Worm (Caenorhabditis elegans) whole organism, late embryonic: ENCODE results near the gene F21C10.7.
A peak's percentile ranks its signal among the peaks of the same experiment; 100 is the strongest.

Experiments
- C08G9.2 ChIP-seq: sonication (generic microtip); optimal IDR thresholded peaks from 2 replicates; lab custom pipeline; 2016; ENCODE audit warnings: mild to moderate bottlenecking, missing genetic modification characterization, moderate library complexity, missing compliant biosample characterization
- F13H6.1 ChIP-seq: sonication (generic microtip); optimal IDR thresholded peaks from 2 replicates; lab custom pipeline; 2016; ENCODE audit warnings: missing genetic modification characterization, missing compliant biosample characterization
- K02D7.2 ChIP-seq: sonication (generic microtip); optimal IDR thresholded peaks from 2 replicates; lab custom pipeline; 2017; ENCODE audit warnings: mild to moderate bottlenecking, missing genetic modification characterization, missing compliant biosample characterization
- K09A11.1 ChIP-seq: sonication (generic microtip); optimal IDR thresholded peaks from 2 replicates; lab custom pipeline; 2017; ENCODE audit warnings: antibody characterized with exemption, mild to moderate bottlenecking, missing genetic modification characterization, missing compliant biosample characterization; ENCODE audit not compliant: insufficient read depth
- T23F11.4 ChIP-seq: fragments of 200-800 bp; sonication (Bioruptor generic); optimal IDR thresholded peaks from 2 replicates; lab custom pipeline; 2018; ENCODE audit warnings: mild to moderate bottlenecking, missing genetic modification characterization, missing compliant biosample characterization
- Y22D7AL.16 ChIP-seq: sonication (generic microtip); optimal IDR thresholded peaks from 2 replicates; lab custom pipeline; 2016; ENCODE audit warnings: missing genetic modification characterization, missing compliant biosample characterization
- ama-1 ChIP-seq: fragments of 150-350 bp; optimal IDR thresholded peaks from 2 replicates; lab custom pipeline; 2014
- ceh-14 ChIP-seq: sonication (generic microtip); optimal IDR thresholded peaks from 2 replicates; lab custom pipeline; 2016; ENCODE audit warnings: missing genotype, missing genetic modification characterization, missing compliant biosample characterization
- ceh-18 ChIP-seq: sonication (generic microtip); optimal IDR thresholded peaks from 2 replicates; lab custom pipeline; 2016; ENCODE audit warnings: missing genetic modification characterization, missing compliant biosample characterization
- ceh-2 ChIP-seq: sonication (generic microtip); optimal IDR thresholded peaks from 2 replicates; lab custom pipeline; 2016; ENCODE audit warnings: missing genotype, missing genetic modification characterization, missing compliant biosample characterization
- ceh-22 ChIP-seq: sonication (generic microtip); optimal IDR thresholded peaks from 2 replicates; lab custom pipeline; 2017; ENCODE audit warnings: missing biosample characterization, missing genetic modification characterization
- ceh-24 ChIP-seq: sonication (generic microtip); optimal IDR thresholded peaks from 2 replicates; lab custom pipeline; 2016; ENCODE audit warnings: mild to moderate bottlenecking, missing genetic modification characterization, missing compliant biosample characterization
- ceh-30 ChIP-seq: fragments of 150-350 bp; optimal IDR thresholded peaks from 2 replicates; lab custom pipeline; 2014; ENCODE audit warnings: missing biosample characterization, missing genetic modification characterization
- ceh-34 ChIP-seq: sonication (generic microtip); optimal IDR thresholded peaks from 2 replicates; lab custom pipeline; 2016; ENCODE audit warnings: mild to moderate bottlenecking, missing genetic modification characterization, missing compliant biosample characterization
- ceh-45 ChIP-seq: fragments of 200-800 bp; sonication (Bioruptor generic); IDR thresholded peaks from 2 replicates; pipeline ENCODE4 v1.3.6; 2022; ENCODE audit warnings: missing genetic modification reagents, missing genetic modification characterization, missing compliant biosample characterization
- ceh-6 ChIP-seq: fragments of 200-800 bp; sonication (Bioruptor generic); optimal IDR thresholded peaks from 2 replicates; lab custom pipeline; 2018; ENCODE audit warnings: mild to moderate bottlenecking, missing genetic modification characterization, missing compliant biosample characterization
- ceh-9 ChIP-seq: sonication (generic microtip); optimal IDR thresholded peaks from 2 replicates; lab custom pipeline; 2016; ENCODE audit warnings: mild to moderate bottlenecking, missing genetic modification characterization, inconsistent platforms, missing compliant biosample characterization
- dve-1 ChIP-seq: sonication (generic microtip); optimal IDR thresholded peaks from 2 replicates; lab custom pipeline; 2017; ENCODE audit warnings: antibody characterized with exemption, mild to moderate bottlenecking, missing genetic modification characterization, missing compliant biosample characterization
- elt-2 ChIP-seq: sonication (generic microtip); optimal IDR thresholded peaks from 2 replicates; lab custom pipeline; 2016; ENCODE audit warnings: missing genetic modification reagents, missing genetic modification characterization, missing compliant biosample characterization
- elt-4 ChIP-seq: sonication (generic microtip); optimal IDR thresholded peaks from 2 replicates; lab custom pipeline; 2016; ENCODE audit warnings: missing genetic modification characterization, missing compliant biosample characterization
- ets-4 ChIP-seq: sonication (generic microtip); optimal IDR thresholded peaks from 2 replicates; lab custom pipeline; 2016; ENCODE audit warnings: missing genetic modification characterization, missing compliant biosample characterization
- fax-1 ChIP-seq: sonication (generic microtip); optimal IDR thresholded peaks from 2 replicates; lab custom pipeline; 2016; ENCODE audit warnings: missing genotype, missing genetic modification characterization, missing compliant biosample characterization
- gmeb-2 ChIP-seq: sonication (generic microtip); optimal IDR thresholded peaks from 2 replicates; lab custom pipeline; 2016; ENCODE audit warnings: missing genetic modification characterization, inconsistent platforms, missing compliant biosample characterization
- hlh-13 ChIP-seq: fragments of 200-800 bp; sonication (Bioruptor generic); optimal IDR thresholded peaks from 2 replicates; lab custom pipeline; 2018; ENCODE audit warnings: mild to moderate bottlenecking, missing genetic modification characterization, missing compliant biosample characterization
- hlh-30 ChIP-seq: sonication (generic microtip); optimal IDR thresholded peaks from 2 replicates; lab custom pipeline; 2017; ENCODE audit warnings: antibody characterized with exemption, missing genetic modification characterization, missing compliant biosample characterization; ENCODE audit not compliant: insufficient read depth
- hlh-8 ChIP-seq: sonication (generic microtip); optimal IDR thresholded peaks from 2 replicates; lab custom pipeline; 2016; ENCODE audit warnings: missing genotype, missing genetic modification characterization, missing compliant biosample characterization
- lim-6 ChIP-seq: sonication (generic microtip); optimal IDR thresholded peaks from 2 replicates; lab custom pipeline; 2016; ENCODE audit warnings: missing genetic modification characterization, missing compliant biosample characterization
- lin-11 ChIP-seq: fragments of 200-800 bp; sonication (Bioruptor generic); optimal IDR thresholded peaks from 2 replicates; lab custom pipeline; 2018; ENCODE audit warnings: mild to moderate bottlenecking, missing genetic modification characterization, missing compliant biosample characterization
- madf-2 ChIP-seq: sonication (generic microtip); optimal IDR thresholded peaks from 2 replicates; lab custom pipeline; 2017; ENCODE audit warnings: missing genetic modification characterization, missing compliant biosample characterization
- nfya-1 ChIP-seq: sonication (generic microtip); optimal IDR thresholded peaks from 2 replicates; lab custom pipeline; 2017; ENCODE audit warnings: missing genetic modification characterization, mild to moderate bottlenecking, missing compliant biosample characterization, antibody characterized with exemption, moderate library complexity
- npax-4 ChIP-seq: sonication (generic microtip); optimal IDR thresholded peaks from 2 replicates; lab custom pipeline; 2016; ENCODE audit warnings: missing genetic modification characterization, missing compliant biosample characterization
- pat-9 ChIP-seq: fragments of 200-800 bp; sonication (Bioruptor generic); optimal IDR thresholded peaks from 2 replicates; lab custom pipeline; 2018; ENCODE audit warnings: mild to moderate bottlenecking, missing genetic modification characterization, moderate library complexity, missing compliant biosample characterization
- pha-2 ChIP-seq: sonication (generic microtip); optimal IDR thresholded peaks from 2 replicates; lab custom pipeline; 2017; ENCODE audit warnings: mild to moderate bottlenecking, missing genetic modification characterization, missing compliant biosample characterization
- pha-4 ChIP-seq: fragments of 150-350 bp; optimal IDR thresholded peaks from 2 replicates; lab custom pipeline; 2018; ENCODE audit warnings: missing biosample characterization, missing genetic modification reagents, missing genetic modification characterization
- pqm-1 ChIP-seq: sonication (generic microtip); optimal IDR thresholded peaks from 2 replicates; lab custom pipeline; 2016; ENCODE audit warnings: missing genetic modification characterization, missing compliant biosample characterization
- ref-2 ChIP-seq: sonication (generic microtip); optimal IDR thresholded peaks from 2 replicates; lab custom pipeline; 2016; ENCODE audit warnings: missing genetic modification characterization, missing compliant biosample characterization
- rnt-1 ChIP-seq: sonication (generic microtip); optimal IDR thresholded peaks from 2 replicates; lab custom pipeline; 2016; ENCODE audit warnings: missing genetic modification characterization, missing compliant biosample characterization
- sdc-2 ChIP-seq: sonication (generic microtip); optimal IDR thresholded peaks from 2 replicates; lab custom pipeline; 2016; ENCODE audit warnings: missing genotype, missing genetic modification characterization, missing compliant biosample characterization
- sox-2 ChIP-seq: fragments of 200-800 bp; sonication (Bioruptor generic); IDR thresholded peaks from 2 replicates; pipeline ENCODE4 v1.3.6; 2022; ENCODE audit warnings: missing genetic modification reagents, missing genetic modification characterization, missing compliant biosample characterization
- sox-4 ChIP-seq: sonication (generic microtip); optimal IDR thresholded peaks from 2 replicates; lab custom pipeline; 2017; ENCODE audit warnings: mild to moderate bottlenecking, missing genetic modification characterization, inconsistent platforms, missing compliant biosample characterization
- syd-9 ChIP-seq: sonication (generic microtip); optimal IDR thresholded peaks from 2 replicates; lab custom pipeline; 2016; ENCODE audit warnings: mild to moderate bottlenecking, missing genetic modification characterization, moderate library complexity, missing compliant biosample characterization
- tbx-2 ChIP-seq: sonication (generic microtip); optimal IDR thresholded peaks from 2 replicates; lab custom pipeline; 2016; ENCODE audit warnings: missing genetic modification characterization, missing compliant biosample characterization
- tbx-7 ChIP-seq: sonication (generic microtip); optimal IDR thresholded peaks from 2 replicates; lab custom pipeline; 2016; ENCODE audit warnings: missing genotype, missing genetic modification characterization, missing compliant biosample characterization
- unc-3 ChIP-seq, 2 experiments: fragments of 200-800 bp in 1 of 2; sonication (Bioruptor generic) in 1 of 2; sonication (generic microtip) in 1 of 2; conservative IDR thresholded peaks in 1 of 2; optimal IDR thresholded peaks in 1 of 2; 2 replicates each; pipeline versions ENCODE4 v1.3.6 to Lab custom; 2016 to 2022; ENCODE audit warnings: missing compliant biosample characterization in 2 of 2, missing genetic modification characterization in 2 of 2, missing genetic modification reagents in 1 of 2
- unc-42 ChIP-seq: sonication (generic microtip); optimal IDR thresholded peaks from 2 replicates; lab custom pipeline; 2016; ENCODE audit warnings: missing genotype, missing genetic modification characterization, missing compliant biosample characterization
- unc-55 ChIP-seq: sonication (generic microtip); optimal IDR thresholded peaks from 2 replicates; lab custom pipeline; 2017; ENCODE audit warnings: missing biosample characterization, missing genetic modification reagents, missing genetic modification characterization
- unc-86 ChIP-seq: sonication (generic microtip); optimal IDR thresholded peaks from 2 replicates; lab custom pipeline; 2016; ENCODE audit warnings: missing genetic modification characterization, missing compliant biosample characterization
- zip-5 ChIP-seq: sonication (generic microtip); optimal IDR thresholded peaks from 2 replicates; lab custom pipeline; 2016; ENCODE audit warnings: missing genetic modification characterization, missing compliant biosample characterization
- ztf-16 ChIP-seq: sonication (generic microtip); optimal IDR thresholded peaks from 2 replicates; lab custom pipeline; 2017; ENCODE audit warnings: missing genetic modification characterization, missing compliant biosample characterization

F21C10.7 gene

ce11 chrV:9094976-9095375 is 17.6 kb upstream of the F21C10.7 start:
- TF ChIP-seq sdc-2: no peak
- no peak for TF ChIP-seq ceh-30 (tag; lab: Kevin White, UChicago)
- no peak for TF ChIP-seq ceh-9 (tag; lab: Kevin White, UChicago)
- TF ChIP-seq K09A11.1: no peak
- no peak for TF ChIP-seq ztf-16 (tag; lab: Kevin White, UChicago)
- TF ChIP-seq elt-4: no peak
- no peak for TF ChIP-seq sox-4 (tag; lab: Kevin White, UChicago)
- TF ChIP-seq hlh-8 (tag; lab: Kevin White, UChicago): no peak
- TF ChIP-seq Y22D7AL.16: no peak
- no peak for TF ChIP-seq hlh-13

ce11 chrV:9095613-9096317 is 16.8 kb upstream of the F21C10.7 start, which contains the start of gene F21C10.10:
F21C10.10 (plus strand) TSS chrV:9096267.
- TF ChIP-seq syd-9: peak; percentile 15
- peak; percentile 37 for TF ChIP-seq dve-1
- TF ChIP-seq pat-9 (tag; lab: Kevin White, UChicago): no peak
- no peak for TF ChIP-seq gmeb-2 (tag; lab: Kevin White, UChicago)
- peak; percentile 67 for TF ChIP-seq unc-42 (tag; lab: Kevin White, UChicago)
- no peak for TF ChIP-seq C08G9.2 (tag; lab: Kevin White, UChicago)
- no peak for TF ChIP-seq ets-4 (tag; lab: Kevin White, UChicago)
- TF ChIP-seq rnt-1 (tag; lab: Kevin White, UChicago): peak; percentile 66
- TF ChIP-seq fax-1 (tag; lab: Kevin White, UChicago): no peak
- no peak for TF ChIP-seq zip-5 (tag; lab: Kevin White, UChicago)
- peak; percentile 73 for TF ChIP-seq ceh-18 (tag; lab: Kevin White, UChicago)
- no peak for TF ChIP-seq F13H6.1 (tag; lab: Kevin White, UChicago)
- no peak for TF ChIP-seq madf-2 (tag; lab: Kevin White, UChicago)
- peak; percentile 84 for TF ChIP-seq unc-55 (GFP tag; lab: Kevin White, UChicago)
- TF ChIP-seq ceh-45 (GFP tag; lab: Robert Waterston, UW): no peak
- no peak for TF ChIP-seq ceh-24 (tag; lab: Kevin White, UChicago)
- no peak for TF ChIP-seq pha-4 (tag; lab: Kevin White, UChicago)
- peak; percentile 76 for TF ChIP-seq nfya-1
- no peak for TF ChIP-seq unc-86 (tag; lab: Kevin White, UChicago)
- peak; percentile 40; the same call in 1 of the 2 replicates for TF ChIP-seq sox-2
- peak; percentile 46 for TF ChIP-seq hlh-8 (tag; lab: Kevin White, UChicago)
- peak; percentile 93 for TF ChIP-seq hlh-30 (tag; lab: Kevin White, UChicago)
- no peak for TF ChIP-seq ceh-14 (tag; lab: Kevin White, UChicago)
- peak; percentile 78 for TF ChIP-seq elt-2 (tag; lab: Kevin White, UChicago)
- no peak for TF ChIP-seq ceh-2 (tag; lab: Kevin White, UChicago)
- TF ChIP-seq pqm-1 (tag; lab: Kevin White, UChicago): no peak
- no peak for TF ChIP-seq ztf-16 (tag; lab: Kevin White, UChicago)
- TF ChIP-seq tbx-7 (tag; lab: Kevin White, UChicago): no peak
- no peak for TF ChIP-seq ama-1
- TF ChIP-seq pha-2 (tag; lab: Kevin White, UChicago): no peak
- TF ChIP-seq unc-3 (GFP tag; conservative IDR thresholded peaks at IDR 0.05; lab: Robert Waterston, UW): no peak
- no peak for TF ChIP-seq unc-3 (tag; optimal IDR thresholded peaks at IDR 0.05; lab: Kevin White, UChicago)
- TF ChIP-seq elt-4: no peak
- TF ChIP-seq ceh-22: no peak
- TF ChIP-seq T23F11.4: no peak
- no peak for TF ChIP-seq ceh-6 (GFP tag; lab: Kevin White, UChicago)
- TF ChIP-seq npax-4 (tag; lab: Kevin White, UChicago): no peak
- no peak for TF ChIP-seq lin-11
- peak; percentile 85 for TF ChIP-seq tbx-2
- no peak for TF ChIP-seq ceh-9 (tag; lab: Kevin White, UChicago)
- TF ChIP-seq ceh-34 (tag; lab: Kevin White, UChicago): peak; percentile 34
- peak; percentile 74 for TF ChIP-seq ref-2 (tag; lab: Kevin White, UChicago)
- TF ChIP-seq K02D7.2 (tag; lab: Kevin White, UChicago): no peak
- TF ChIP-seq sox-4 (tag; lab: Kevin White, UChicago): no peak
- TF ChIP-seq sdc-2: no peak
- TF ChIP-seq ceh-30 (tag; lab: Kevin White, UChicago): no peak
- no peak for TF ChIP-seq lim-6 (tag; lab: Kevin White, UChicago)
- no peak for TF ChIP-seq hlh-13
